Worm (Caenorhabditis elegans) whole organism, mixed stage, embryonic: ENCODE results near the gene Y54G2A.37.

ENCODE experiments used
- bed-3 ChIP-seq: fragments of 200-800 bp; sonication (Bioruptor generic); optimal IDR thresholded peaks from 3 replicates; lab custom pipeline; 2018; ENCODE audit warnings: mild to moderate bottlenecking, missing genetic modification characterization, moderate library complexity, missing compliant biosample characterization
- blmp-1 ChIP-seq: fragments of 150-350 bp; optimal IDR thresholded peaks from 2 replicates; lab custom pipeline; 2014; ENCODE audit warnings: missing biosample characterization, missing genetic modification characterization
- ham-2 ChIP-seq: fragments of 200-800 bp; sonication (Bioruptor generic); optimal IDR thresholded peaks from 2 replicates; lab custom pipeline; 2018; ENCODE audit warnings: mild to moderate bottlenecking, missing genetic modification characterization, missing compliant biosample characterization
- mab-5 ChIP-seq: fragments of 150-350 bp; optimal IDR thresholded peaks from 2 replicates; lab custom pipeline; 2014; ENCODE audit warnings: missing biosample characterization, missing genetic modification characterization
- nhr-12 ChIP-seq: fragments of 150-350 bp; optimal IDR thresholded peaks from 2 replicates; lab custom pipeline; 2014; ENCODE audit warnings: missing biosample characterization, missing genetic modification characterization
- nhr-237 ChIP-seq: fragments of 150-350 bp; optimal IDR thresholded peaks from 2 replicates; lab custom pipeline; 2014; ENCODE audit warnings: missing biosample characterization, missing genetic modification characterization
- zip-8 ChIP-seq: fragments of 150-350 bp; optimal IDR thresholded peaks from 2 replicates; lab custom pipeline; 2014; ENCODE audit warnings: missing biosample characterization, missing genetic modification characterization
- ztf-11 ChIP-seq: fragments of 150-350 bp; optimal IDR thresholded peaks from 2 replicates; lab custom pipeline; 2014; ENCODE audit warnings: missing biosample characterization, missing genetic modification characterization

DNA sequence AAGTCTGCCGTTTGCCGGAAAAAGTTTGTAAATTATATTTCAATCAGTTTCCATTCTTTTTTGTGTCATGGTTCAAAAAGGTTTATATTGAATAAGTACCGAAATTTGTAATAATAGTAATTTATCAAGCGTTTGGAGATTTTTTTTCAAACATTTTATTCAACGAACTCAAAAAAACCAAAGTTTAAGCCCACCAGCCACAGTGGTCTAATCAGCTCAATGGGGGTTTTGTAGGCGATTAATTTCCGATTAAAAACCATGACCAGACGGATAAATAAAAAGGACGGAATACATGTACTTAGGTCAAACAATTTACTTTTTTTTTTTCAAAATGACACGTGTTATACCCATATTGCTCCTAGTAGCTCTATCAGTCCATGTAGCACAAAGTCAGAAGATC lies 21.1 kb upstream of the Y54G2A.37 start, which contains the start of gene Y54G2A.10:
- TF ChIP-seq nhr-237 (tag; lab: Kevin White, UChicago): no peak
- no peak for TF ChIP-seq ztf-11 (tag; lab: Kevin White, UChicago)
- TF ChIP-seq bed-3 (GFP tag; lab: Kevin White, UChicago): no peak
- no peak for TF ChIP-seq ham-2 (GFP tag; lab: Kevin White, UChicago)
- TF ChIP-seq zip-8 (tag; lab: Kevin White, UChicago): no peak
- no peak for TF ChIP-seq mab-5 (tag; lab: Kevin White, UChicago)
- no peak for TF ChIP-seq blmp-1
- no peak for TF ChIP-seq nhr-12
